Worm (Caenorhabditis elegans): Measurements from ENCODE around the gene C50E3.9.

C50E3.9 gene

ce11 chrV:7639787-7640186, 39.7 kb upstream of the C50E3.9 start, which contains the start of gene F07C4.10:
Gene F07C4.10 (minus strand): TSS chrV:7639887.
- TF ChIP-seq B0261.1 (tag; optimal IDR thresholded peaks at IDR 0.05) (no peak), madf-10 (tag; optimal IDR thresholded peaks at IDR 0.05) (no peak), nhr-80 (tag; optimal IDR thresholded peaks at IDR 0.05) (no peak), hsf-1 (GFP tag; IDR thresholded peaks at IDR 0.05) (no peak)

ce11 chrV:7639356-7639755, 39.3 kb upstream of the C50E3.9 start:
- no peak for TF ChIP-seq attf-5 (GFP tag; optimal IDR thresholded peaks at IDR 0.05)
- TF ChIP-seq B0336.3 (GFP tag; IDR thresholded peaks at IDR 0.05), result no peak
- TF ChIP-seq hlh-26 (GFP tag; conservative IDR thresholded peaks at IDR 0.05), result no peak
- no peak for TF ChIP-seq atf-7 (tag; optimal IDR thresholded peaks at IDR 0.05)
- TF ChIP-seq F22D6.2 (tag; optimal IDR thresholded peaks at IDR 0.05), result no peak
- no peak for TF ChIP-seq die-1 (tag; optimal IDR thresholded peaks at IDR 0.05)
- TF ChIP-seq mes-4 (tag; optimal IDR thresholded peaks at IDR 0.05), result no peak
- TF ChIP-seq lir-1 (GFP tag; conservative IDR thresholded peaks at IDR 0.05), result no peak
- no peak for TF ChIP-seq him-1 (tag; optimal IDR thresholded peaks at IDR 0.05)
- no peak for TF ChIP-seq ZK185.1 (tag; optimal IDR thresholded peaks at IDR 0.05; ENCODE audit: poor library complexity, severe bottlenecking)
- no peak for TF ChIP-seq Y53F4B.3 (GFP tag; IDR thresholded peaks at IDR 0.05)
- no peak for TF ChIP-seq mel-28 (tag; optimal IDR thresholded peaks at IDR 0.05; ENCODE audit: borderline replicate concordance)
- no peak for TF ChIP-seq F52B5.7 (tag; optimal IDR thresholded peaks at IDR 0.05)
- TF ChIP-seq ztf-3 (GFP tag; optimal IDR thresholded peaks at IDR 0.05), result no peak
- TF ChIP-seq F23B12.7 (tag; optimal IDR thresholded peaks at IDR 0.05; ENCODE audit: insufficient read depth), result no peak
- TF ChIP-seq K12H6.12 (tag; optimal IDR thresholded peaks at IDR 0.05), result no peak

ce11 chrV:7637801-7638200, 37.8 kb upstream of the C50E3.9 start, which contains the start of gene clec-45:
Gene clec-45 (plus strand): TSS chrV:7638101.
- no peak for TF ChIP-seq B0019.2 (GFP tag; conservative IDR thresholded peaks at IDR 0.05)
- no peak for TF ChIP-seq let-526 (GFP tag; IDR thresholded peaks at IDR 0.05)
- TF ChIP-seq unc-130 (GFP tag; optimal IDR thresholded peaks at IDR 0.05), result no peak
- no peak for TF ChIP-seq dox-1 (GFP tag; IDR thresholded peaks at IDR 0.05)
- no peak for TF ChIP-seq bed-2 (GFP tag; IDR thresholded peaks at IDR 0.05)
- no peak for TF ChIP-seq lin-35 (GFP tag; optimal IDR thresholded peaks at IDR 0.05)
- no peak for TF ChIP-seq ztf-3 (GFP tag; optimal IDR thresholded peaks at IDR 0.05)
- no peak for TF ChIP-seq cebp-1 (GFP tag; IDR thresholded peaks at IDR 0.05)
- no peak for TF ChIP-seq cebp-1 (tag; optimal IDR thresholded peaks at IDR 0.05)
- TF ChIP-seq xnd-1 (tag; optimal IDR thresholded peaks at IDR 0.05), result no peak
- no peak for TF ChIP-seq die-1 (tag; optimal IDR thresholded peaks at IDR 0.05)
- no peak for TF ChIP-seq F10E7.11 (tag; optimal IDR thresholded peaks at IDR 0.05)
- TF ChIP-seq snpc-1.3 (tag; optimal IDR thresholded peaks at IDR 0.05; ENCODE audit: insufficient read depth), result no peak

ce11 chrV:7635469-7635868, 35.4 kb upstream of the C50E3.9 start, which contains the start of gene srd-29:
Gene srd-29 (plus strand): TSS chrV:7635769.
- no peak for TF ChIP-seq somi-1 (GFP tag; optimal IDR thresholded peaks at IDR 0.05)
- TF ChIP-seq nhr-120 (GFP tag; IDR thresholded peaks at IDR 0.05), result no peak
- no peak for TF ChIP-seq tbx-9 (tag; optimal IDR thresholded peaks at IDR 0.05; ENCODE audit: borderline replicate concordance)
- TF ChIP-seq cebp-1 (GFP tag; IDR thresholded peaks at IDR 0.05), result no peak
- no peak for TF ChIP-seq cebp-1 (tag; optimal IDR thresholded peaks at IDR 0.05)
- TF ChIP-seq lsy-27 (tag; optimal IDR thresholded peaks at IDR 0.05; ENCODE audit: borderline replicate concordance, insufficient read depth), result no peak
- no peak for TF ChIP-seq T07F8.4 (tag; optimal IDR thresholded peaks at IDR 0.05)
- no peak for TF ChIP-seq ceh-40 (GFP tag; IDR thresholded peaks at IDR 0.05)
- TF ChIP-seq ZK185.1 (tag; optimal IDR thresholded peaks at IDR 0.05; ENCODE audit: poor library complexity, severe bottlenecking), result no peak
- no peak for TF ChIP-seq F39B2.1 (GFP tag; IDR thresholded peaks at IDR 0.05)
- TF ChIP-seq bed-2 (GFP tag; IDR thresholded peaks at IDR 0.05), result no peak
- no peak for TF ChIP-seq attf-3 (GFP tag; conservative IDR thresholded peaks at IDR 0.05)
- no peak for TF ChIP-seq D2030.7 (GFP tag; IDR thresholded peaks at IDR 0.05)
- no peak for TF ChIP-seq T26A5.8 (tag; optimal IDR thresholded peaks at IDR 0.05)
- no peak for TF ChIP-seq Y67H2A.10 (GFP tag; conservative IDR thresholded peaks at IDR 0.05)
- TF ChIP-seq pha-4 (tag; optimal IDR thresholded peaks at IDR 0.05), result no peak
- TF ChIP-seq F10E7.11 (tag; optimal IDR thresholded peaks at IDR 0.05), result no peak

Measured in whole organism, young adult.